Worm (Caenorhabditis elegans) whole organism, young adult: ENCODE data around the gene bicd-1.

Experiments
- B0035.1 ChIP-seq: sonication (generic microtip); optimal IDR thresholded peaks from 2 replicates; lab custom pipeline; 2016; ENCODE audit warnings: missing genetic modification characterization, mild to moderate bottlenecking, missing compliant biosample characterization, missing genotype, missing genetic modification reagents
- B0261.1 ChIP-seq: sonication (generic microtip); optimal IDR thresholded peaks from 2 replicates; lab custom pipeline; 2016; ENCODE audit warnings: mild to moderate bottlenecking, missing genetic modification characterization, moderate library complexity, missing compliant biosample characterization
- D2030.7 ChIP-seq: fragments of 200-800 bp; sonication (Bioruptor generic); IDR thresholded peaks from 2 replicates; pipeline ENCODE4 v1.3.6; 2022; ENCODE audit warnings: missing genetic modification reagents, missing genetic modification characterization, missing compliant biosample characterization
- F39B2.1 ChIP-seq: fragments of 200-800 bp; sonication (Bioruptor generic); IDR thresholded peaks from 2 replicates; pipeline ENCODE4 v1.3.6; 2022; ENCODE audit warnings: missing genetic modification reagents, missing genetic modification characterization, missing compliant biosample characterization
- F57A8.1 ChIP-seq: fragments of 200-800 bp; sonication (Bioruptor generic); optimal IDR thresholded peaks from 2 replicates; lab custom pipeline; 2018; ENCODE audit warnings: mild to moderate bottlenecking, missing genetic modification characterization, moderate library complexity, missing compliant biosample characterization
- K12H6.12 ChIP-seq: fragments of 200-800 bp; sonication (Bioruptor generic); optimal IDR thresholded peaks from 2 replicates; lab custom pipeline; 2018; ENCODE audit warnings: mild to moderate bottlenecking, missing genetic modification characterization, missing compliant biosample characterization
- T26A5.8 ChIP-seq: sonication (generic microtip); optimal IDR thresholded peaks from 2 replicates; lab custom pipeline; 2016; ENCODE audit warnings: missing genetic modification characterization, missing compliant biosample characterization
- Y53G8AR.9 ChIP-seq: fragments of 200-800 bp; sonication (Bioruptor generic); conservative IDR thresholded peaks from 2 replicates; pipeline ENCODE4 v1.3.6; 2022; ENCODE audit warnings: missing genetic modification reagents, missing genetic modification characterization, missing compliant biosample characterization
- aptf-2 ChIP-seq: fragments of 200-800 bp; sonication (Bioruptor generic); conservative IDR thresholded peaks from 2 replicates; pipeline ENCODE4 v1.3.6; 2022; ENCODE audit warnings: missing genetic modification reagents, missing genetic modification characterization, missing compliant biosample characterization
- aptf-3 ChIP-seq: fragments of 200-800 bp; sonication (Bioruptor generic); IDR thresholded peaks from 2 replicates; pipeline ENCODE4 v1.3.6; 2022; ENCODE audit warnings: missing genetic modification characterization, missing compliant biosample characterization
- atf-7 ChIP-seq: sonication (generic microtip); optimal IDR thresholded peaks from 2 replicates; lab custom pipeline; 2017; ENCODE audit warnings: mild to moderate bottlenecking, missing genetic modification characterization, missing compliant biosample characterization
- athp-1 ChIP-seq: sonication (generic microtip); optimal IDR thresholded peaks from 2 replicates; lab custom pipeline; 2017; ENCODE audit warnings: mild to moderate bottlenecking, missing genetic modification characterization, missing compliant biosample characterization
- attf-3 ChIP-seq: fragments of 200-800 bp; sonication (Bioruptor generic); conservative IDR thresholded peaks from 2 replicates; pipeline ENCODE4 v1.3.6; 2022; ENCODE audit warnings: missing genetic modification reagents, missing genetic modification characterization, missing compliant biosample characterization
- attf-5 ChIP-seq: fragments of 200-800 bp; sonication (Bioruptor generic); optimal IDR thresholded peaks from 2 replicates; lab custom pipeline; 2018; ENCODE audit warnings: mild to moderate bottlenecking, missing genetic modification characterization, missing compliant biosample characterization
- attf-6 ChIP-seq: fragments of 200-800 bp; sonication (Bioruptor generic); IDR thresholded peaks from 2 replicates; pipeline ENCODE4 v1.3.6; 2022; ENCODE audit warnings: missing genetic modification reagents, missing genetic modification characterization, missing compliant biosample characterization
- bed-1 ChIP-seq: fragments of 200-800 bp; sonication (Bioruptor generic); IDR thresholded peaks from 2 replicates; pipeline ENCODE4 v1.3.6; 2022; ENCODE audit warnings: missing genetic modification reagents, missing genetic modification characterization, missing compliant biosample characterization
- cebp-1 ChIP-seq, 2 experiments: fragments of 200-800 bp in 1 of 2; sonication (Bioruptor generic) in 1 of 2; sonication (generic microtip) in 1 of 2; IDR thresholded peaks in 1 of 2; optimal IDR thresholded peaks in 1 of 2; 2 replicates each; pipeline versions ENCODE4 v1.3.6 to Lab custom; 2017 to 2022; ENCODE audit warnings: missing compliant biosample characterization in 2 of 2, missing genetic modification characterization in 2 of 2, mild to moderate bottlenecking in 1 of 2, missing genetic modification reagents in 1 of 2, moderate library complexity in 1 of 2
- ceh-40 ChIP-seq: fragments of 200-800 bp; sonication (Bioruptor generic); IDR thresholded peaks from 2 replicates; pipeline ENCODE4 v1.3.6; 2022; ENCODE audit warnings: missing genetic modification characterization, missing compliant biosample characterization
- ceh-91 ChIP-seq: fragments of 200-800 bp; sonication (Bioruptor generic); IDR thresholded peaks from 2 replicates; pipeline ENCODE4 v1.3.6; 2022; ENCODE audit warnings: missing genetic modification reagents, missing genetic modification characterization, missing compliant biosample characterization
- die-1 ChIP-seq: sonication (generic microtip); optimal IDR thresholded peaks from 2 replicates; lab custom pipeline; 2016; ENCODE audit warnings: missing genotype, mild to moderate bottlenecking, missing genetic modification characterization, missing compliant biosample characterization
- efl-1 ChIP-seq: fragments of 150-350 bp; optimal IDR thresholded peaks from 2 replicates; lab custom pipeline; 2014; ENCODE audit warnings: missing biosample characterization, missing genetic modification reagents, missing genetic modification characterization
- egl-18 ChIP-seq: fragments of 200-800 bp; sonication (Bioruptor generic); IDR thresholded peaks from 2 replicates; pipeline ENCODE4 v1.3.6; 2022; ENCODE audit warnings: missing genetic modification reagents, missing genetic modification characterization, missing compliant biosample characterization
- egrh-3 ChIP-seq: fragments of 200-800 bp; sonication (Bioruptor generic); IDR thresholded peaks from 2 replicates; pipeline ENCODE4 v1.3.6; 2022; ENCODE audit warnings: missing genetic modification reagents, missing genetic modification characterization, missing compliant biosample characterization
- ets-4 ChIP-seq: fragments of 200-800 bp; sonication (Bioruptor generic); optimal IDR thresholded peaks from 2 replicates; lab custom pipeline; 2018; ENCODE audit warnings: mild to moderate bottlenecking, missing genetic modification characterization, missing compliant biosample characterization
- fkh-3 ChIP-seq: sonication (generic microtip); optimal IDR thresholded peaks from 2 replicates; lab custom pipeline; 2016; ENCODE audit warnings: mild to moderate bottlenecking, missing genetic modification characterization, missing compliant biosample characterization
- hmg-20 ChIP-seq: fragments of 200-800 bp; sonication (Bioruptor generic); IDR thresholded peaks from 2 replicates; pipeline ENCODE4 v1.3.6; 2022; ENCODE audit warnings: missing genetic modification reagents, missing genetic modification characterization, missing compliant biosample characterization
- hsf-1 ChIP-seq: fragments of 200-800 bp; sonication (Bioruptor generic); IDR thresholded peaks from 2 replicates; pipeline ENCODE4 v1.3.6; 2022; ENCODE audit warnings: missing genetic modification reagents, missing genetic modification characterization, missing compliant biosample characterization
- let-526 ChIP-seq: fragments of 200-800 bp; sonication (Bioruptor generic); IDR thresholded peaks from 2 replicates; pipeline ENCODE4 v1.3.6; 2022; ENCODE audit warnings: missing genetic modification reagents, missing genetic modification characterization, missing compliant biosample characterization
- let-607 ChIP-seq, 2 experiments: fragments of 200-800 bp in 1 of 2; sonication (Bioruptor generic) in 1 of 2; sonication (generic microtip) in 1 of 2; optimal IDR thresholded peaks; 2 replicates each; lab custom pipeline; 2016 to 2018; ENCODE audit warnings: mild to moderate bottlenecking in 2 of 2, missing compliant biosample characterization in 2 of 2, missing genetic modification characterization in 2 of 2, moderate library complexity in 2 of 2, missing genotype in 1 of 2
- lin-40 ChIP-seq: sonication (generic microtip); optimal IDR thresholded peaks from 2 replicates; lab custom pipeline; 2016; ENCODE audit warnings: missing genetic modification characterization, mild to moderate bottlenecking, missing compliant biosample characterization, missing genotype, missing genetic modification reagents
- madf-10 ChIP-seq: sonication (generic microtip); optimal IDR thresholded peaks from 2 replicates; lab custom pipeline; 2016; ENCODE audit warnings: mild to moderate bottlenecking, missing genetic modification characterization, missing compliant biosample characterization
- madf-3 ChIP-seq: fragments of 200-800 bp; sonication (Bioruptor generic); IDR thresholded peaks from 2 replicates; pipeline ENCODE4 v1.3.6; 2022; ENCODE audit warnings: missing genetic modification reagents, missing genetic modification characterization, missing compliant biosample characterization
- nfya-2 ChIP-seq: fragments of 200-800 bp; sonication (Bioruptor generic); IDR thresholded peaks from 2 replicates; pipeline ENCODE4 v1.3.6; 2022; ENCODE audit warnings: missing genetic modification reagents, missing genetic modification characterization, missing compliant biosample characterization
- nfyb-1 ChIP-seq: fragments of 200-800 bp; sonication (Bioruptor generic); IDR thresholded peaks from 2 replicates; pipeline ENCODE4 v1.3.6; 2022; ENCODE audit warnings: missing genetic modification reagents, missing genetic modification characterization, missing compliant biosample characterization
- nhr-179 ChIP-seq: sonication (generic microtip); optimal IDR thresholded peaks from 2 replicates; lab custom pipeline; 2016; ENCODE audit warnings: mild to moderate bottlenecking, missing genetic modification characterization, missing compliant biosample characterization
- pbrm-1 ChIP-seq: fragments of 200-800 bp; sonication (Bioruptor generic); IDR thresholded peaks from 2 replicates; pipeline ENCODE4 v1.3.6; 2022; ENCODE audit warnings: missing genetic modification reagents, missing genetic modification characterization, missing compliant biosample characterization
- pha-4 ChIP-seq: fragments of 150-350 bp; sonication (generic microtip); optimal IDR thresholded peaks from 2 replicates; lab custom pipeline; 2014; ENCODE audit warnings: missing biosample characterization, missing genetic modification reagents, missing genetic modification characterization
- rcor-1 ChIP-seq: fragments of 200-800 bp; sonication (Bioruptor generic); IDR thresholded peaks from 2 replicates; pipeline ENCODE4 v1.3.6; 2022; ENCODE audit warnings: missing genetic modification reagents, missing genetic modification characterization, missing compliant biosample characterization
- rpc-1 ChIP-seq, 2 experiments: fragments of 150-350 bp in 1 of 2; sonication (generic microtip) in 1 of 2; optimal IDR thresholded peaks; 2 replicates each; lab custom pipeline; 2014 to 2018; ENCODE audit warnings: missing biosample characterization in 1 of 2, missing genetic modification characterization in 1 of 2, missing genetic modification reagents in 1 of 2, missing genotype in 1 of 2
- snpc-1.1 ChIP-seq: sonication (generic microtip); optimal IDR thresholded peaks from 2 replicates; lab custom pipeline; 2017; ENCODE audit warnings: missing genetic modification characterization, mild to moderate bottlenecking, missing compliant biosample characterization, antibody characterized with exemption, moderate library complexity, missing genotype, missing genetic modification reagents; ENCODE audit not compliant: insufficient read depth
- snpc-3.4 ChIP-seq: sonication (generic microtip); optimal IDR thresholded peaks from 2 replicates; lab custom pipeline; 2017; ENCODE audit warnings: missing genetic modification characterization, mild to moderate bottlenecking, missing compliant biosample characterization, antibody characterized with exemption, moderate library complexity, missing genotype, missing genetic modification reagents
- tbx-9 ChIP-seq: sonication (generic microtip); optimal IDR thresholded peaks from 2 replicates; lab custom pipeline; 2016; ENCODE audit warnings: borderline replicate concordance, missing genetic modification characterization, inconsistent platforms, missing compliant biosample characterization
- tlf-1 ChIP-seq: fragments of 200-800 bp; sonication (Bioruptor generic); optimal IDR thresholded peaks from 2 replicates; lab custom pipeline; 2018; ENCODE audit warnings: mild to moderate bottlenecking, missing genetic modification characterization, missing compliant biosample characterization
- ztf-18 ChIP-seq: sonication (generic microtip); optimal IDR thresholded peaks from 2 replicates; lab custom pipeline; 2016; ENCODE audit warnings: missing genotype, mild to moderate bottlenecking, missing genetic modification characterization, missing compliant biosample characterization
- ztf-22 ChIP-seq: fragments of 200-800 bp; sonication (Bioruptor generic); optimal IDR thresholded peaks from 2 replicates; lab custom pipeline; 2018; ENCODE audit warnings: mild to moderate bottlenecking, missing genetic modification characterization, moderate library complexity, missing compliant biosample characterization
- ztf-25 ChIP-seq: fragments of 200-800 bp; sonication (Bioruptor generic); IDR thresholded peaks from 2 replicates; pipeline ENCODE4 v1.3.6; 2022; ENCODE audit warnings: missing genetic modification reagents, missing genetic modification characterization, missing compliant biosample characterization
- ztf-26 ChIP-seq: sonication (generic microtip); optimal IDR thresholded peaks from 2 replicates; lab custom pipeline; 2017; ENCODE audit warnings: missing genetic modification characterization, missing compliant biosample characterization
- ztf-28 ChIP-seq: fragments of 200-800 bp; sonication (Bioruptor generic); IDR thresholded peaks from 2 replicates; pipeline ENCODE4 v1.3.6; 2022; ENCODE audit warnings: missing genetic modification reagents, missing genetic modification characterization, missing compliant biosample characterization

bicd-1 gene

ce11 chrIV:6552036-6552435, 20.1 kb downstream of the bicd-1 start:
- no peak for TF ChIP-seq egl-18 (GFP tag; lab: Robert Waterston, UW)
- TF ChIP-seq B0035.1 (tag; lab: Kevin White, UChicago): no peak
- no peak for TF ChIP-seq ets-4 (GFP tag; lab: Kevin White, UChicago)
- TF ChIP-seq madf-10: no peak
- TF ChIP-seq die-1 (tag; lab: Kevin White, UChicago): no peak
- no peak for TF ChIP-seq snpc-1.1 (tag; lab: Kevin White, UChicago)
- no peak for TF ChIP-seq nfya-2 (GFP tag; lab: Robert Waterston, UW)
- 0 out of 2 replicates have a peak, but pooled peaks have one; percentile 7 for TF ChIP-seq nfyb-1 (GFP tag; lab: Robert Waterston, UW)
- TF ChIP-seq let-607 (tag; optimal IDR thresholded peaks at IDR 0.05; lab: Kevin White, UChicago): no peak
- TF ChIP-seq athp-1: no peak
- TF ChIP-seq D2030.7 (GFP tag; lab: Robert Waterston, UW): no peak
- TF ChIP-seq cebp-1 (GFP tag; IDR thresholded peaks at IDR 0.05; lab: Robert Waterston, UW): no peak
- peak; percentile 27 for TF ChIP-seq cebp-1 (tag; optimal IDR thresholded peaks at IDR 0.05; lab: Kevin White, UChicago)
- no peak for TF ChIP-seq ztf-18 (tag; lab: Kevin White, UChicago)
- TF ChIP-seq ztf-25 (GFP tag; lab: Robert Waterston, UW): no peak
- TF ChIP-seq aptf-3: no peak
- TF ChIP-seq ceh-91 (GFP tag; lab: Robert Waterston, UW): no peak
- TF ChIP-seq nhr-179: no peak
- TF ChIP-seq madf-3 (GFP tag; lab: Robert Waterston, UW): no peak
- TF ChIP-seq hsf-1: 0 out of 2 replicates have a peak, but pooled peaks have one; percentile 10
- no peak for TF ChIP-seq efl-1
- TF ChIP-seq B0261.1 (tag; lab: Kevin White, UChicago): no peak
- TF ChIP-seq pha-4 (tag; lab: Kevin White, UChicago): no peak
- peak; percentile 6 for TF ChIP-seq ztf-22 (GFP tag; lab: Kevin White, UChicago)
- no peak for TF ChIP-seq F57A8.1 (GFP tag; lab: Kevin White, UChicago)
- TF ChIP-seq pbrm-1 (GFP tag; lab: Robert Waterston, UW): no peak
- TF ChIP-seq T26A5.8 (tag; lab: Kevin White, UChicago): no peak
- no peak for TF ChIP-seq tbx-9 (tag; lab: Kevin White, UChicago)
- TF ChIP-seq rpc-1 (optimal IDR thresholded peaks at IDR 0.05; lab: Kevin White, UChicago): no peak
- TF ChIP-seq rpc-1 (tag; optimal IDR thresholded peaks at IDR 0.05; lab: Kevin White, UChicago): no peak
- TF ChIP-seq attf-3 (GFP tag; lab: Robert Waterston, UW): no peak
- no peak for TF ChIP-seq lin-40 (tag; lab: Kevin White, UChicago)
- TF ChIP-seq ztf-26 (tag; lab: Kevin White, UChicago): no peak
- no peak for TF ChIP-seq tlf-1 (GFP tag; lab: Kevin White, UChicago)
- TF ChIP-seq fkh-3 (tag; lab: Kevin White, UChicago): no peak
- TF ChIP-seq attf-5: no peak
- no peak for TF ChIP-seq snpc-3.4 (tag; lab: Kevin White, UChicago)
- TF ChIP-seq bed-1 (GFP tag; lab: Robert Waterston, UW): no peak
- TF ChIP-seq hmg-20 (GFP tag; lab: Robert Waterston, UW): no peak
- TF ChIP-seq K12H6.12 (tag; lab: Kevin White, UChicago): no peak
- no peak for TF ChIP-seq aptf-2 (GFP tag; lab: Robert Waterston, UW)
- no peak for TF ChIP-seq egrh-3 (GFP tag; lab: Robert Waterston, UW)
- TF ChIP-seq atf-7: no peak
- TF ChIP-seq let-526: no peak
- TF ChIP-seq Y53G8AR.9 (GFP tag; lab: Robert Waterston, UW): 0 out of 2 replicates have a peak, but pooled peaks have one; percentile 23
- TF ChIP-seq rcor-1 (GFP tag; lab: Robert Waterston, UW): no peak
- no peak for TF ChIP-seq F39B2.1 (GFP tag; lab: Robert Waterston, UW)
- no peak for TF ChIP-seq attf-6
- no peak for TF ChIP-seq ztf-28 (GFP tag; lab: Robert Waterston, UW)
- TF ChIP-seq ceh-40: no peak
